Worm (Caenorhabditis elegans) whole organism, L1 larva: ENCODE measurements around the gene cox-16.

Experiments
- C16A3.4 ChIP-seq: fragments of 150-350 bp; optimal IDR thresholded peaks from 2 replicates; lab custom pipeline; 2014; ENCODE audit warnings: missing biosample characterization, missing genetic modification characterization
- F16B12.6 ChIP-seq: fragments of 150-350 bp; optimal IDR thresholded peaks from 2 replicates; lab custom pipeline; 2014; ENCODE audit warnings: missing biosample characterization, missing genetic modification characterization
- Y116A8C.19 ChIP-seq: sonication (generic microtip); optimal IDR thresholded peaks from 2 replicates; lab custom pipeline; 2016; ENCODE audit warnings: missing compliant biosample characterization, missing genetic modification characterization, borderline replicate concordance
- aha-1 ChIP-seq: fragments of 150-350 bp; optimal IDR thresholded peaks from 2 replicates; lab custom pipeline; 2014; ENCODE audit warnings: missing biosample characterization, missing genetic modification characterization
- alr-1 ChIP-seq: fragments of 200-800 bp; sonication (Bioruptor generic); optimal IDR thresholded peaks from 2 replicates; lab custom pipeline; 2018; ENCODE audit warnings: borderline replicate concordance, mild to moderate bottlenecking, missing genetic modification characterization, missing compliant biosample characterization
- ama-1 ChIP-seq: fragments of 150-350 bp; optimal IDR thresholded peaks from 2 replicates; lab custom pipeline; 2014
- ceh-8 ChIP-seq: fragments of 200-800 bp; sonication (Bioruptor generic); optimal IDR thresholded peaks from 2 replicates; lab custom pipeline; 2018; ENCODE audit warnings: mild to moderate bottlenecking, missing genetic modification characterization, moderate library complexity, missing compliant biosample characterization
- ceh-82 ChIP-seq, 3 experiments: fragments of 150-350 bp in 1 of 3; sonication (generic microtip) in 2 of 3; optimal IDR thresholded peaks; 2 replicates each; lab custom pipeline; 2014 to 2017; ENCODE audit warnings: missing biosample characterization in 3 of 3, missing genetic modification characterization in 3 of 3
- ceh-88 ChIP-seq: fragments of 200-800 bp; sonication (Bioruptor generic); IDR thresholded peaks from 2 replicates; pipeline ENCODE4 v1.3.6; 2022; ENCODE audit warnings: missing genetic modification characterization, missing compliant biosample characterization
- ceh-90 ChIP-seq: sonication (generic microtip); optimal IDR thresholded peaks from 2 replicates; lab custom pipeline; 2016; ENCODE audit warnings: missing genetic modification characterization, missing compliant biosample characterization
- ces-1 ChIP-seq: fragments of 150-350 bp; optimal IDR thresholded peaks from 2 replicates; lab custom pipeline; 2014; ENCODE audit warnings: missing biosample characterization, missing genetic modification reagents, missing genetic modification characterization
- dsc-1 ChIP-seq: sonication (generic microtip); optimal IDR thresholded peaks from 2 replicates; lab custom pipeline; 2016; ENCODE audit warnings: mild to moderate bottlenecking, missing genetic modification characterization, missing compliant biosample characterization
- efl-1 ChIP-seq, 4 experiments: fragments of 150-350 bp; optimal IDR thresholded peaks in 3 of 4; peaks in 1 of 4; 1 replicate in 1 of 4; 2 replicates in 3 of 4; lab custom pipeline; 2014; ENCODE audit warnings: missing biosample characterization in 2 of 4, missing genetic modification characterization in 2 of 4, missing genetic modification reagents in 2 of 4
- egl-27 ChIP-seq, 2 experiments: fragments of 150-350 bp in 1 of 2; sonication (generic microtip); optimal IDR thresholded peaks; 3 replicates each; lab custom pipeline; 2017 to 2018; ENCODE audit warnings: missing biosample characterization in 2 of 2, missing genetic modification characterization in 2 of 2, missing genetic modification reagents in 2 of 2
- elt-2 ChIP-seq: sonication (generic microtip); optimal IDR thresholded peaks from 2 replicates; lab custom pipeline; 2016; ENCODE audit warnings: missing genetic modification characterization, mild to moderate bottlenecking, inconsistent platforms, missing compliant biosample characterization, missing genetic modification reagents
- fkh-10 ChIP-seq: sonication (generic microtip); optimal IDR thresholded peaks from 2 replicates; lab custom pipeline; 2017; ENCODE audit warnings: missing biosample characterization, missing genetic modification reagents, missing genetic modification characterization
- fkh-4 ChIP-seq: sonication (generic microtip); optimal IDR thresholded peaks from 2 replicates; lab custom pipeline; 2016; ENCODE audit warnings: missing compliant biosample characterization, missing genetic modification characterization, borderline replicate concordance
- fos-1 ChIP-seq: fragments of 150-350 bp; optimal IDR thresholded peaks from 2 replicates; lab custom pipeline; 2014; ENCODE audit warnings: missing biosample characterization, missing genetic modification characterization
- grh-1 ChIP-seq: fragments of 200-800 bp; sonication (Bioruptor generic); IDR thresholded peaks from 2 replicates; pipeline ENCODE4 v1.3.6; 2022; ENCODE audit warnings: missing genetic modification reagents, missing genetic modification characterization, missing compliant biosample characterization
- hlh-4 ChIP-seq: sonication (generic microtip); optimal IDR thresholded peaks from 2 replicates; lab custom pipeline; 2016; ENCODE audit warnings: mild to moderate bottlenecking, missing genetic modification characterization, missing compliant biosample characterization
- isw-1 ChIP-seq: fragments of 200-800 bp; sonication (Bioruptor generic); IDR thresholded peaks from 2 replicates; pipeline ENCODE4 v1.3.6; 2022; ENCODE audit warnings: missing genetic modification characterization, missing compliant biosample characterization
- jun-1 ChIP-seq: fragments of 150-350 bp; optimal IDR thresholded peaks from 2 replicates; lab custom pipeline; 2014; ENCODE audit warnings: missing biosample characterization, missing genetic modification reagents, missing genetic modification characterization
- lin-13 ChIP-seq: fragments of 150-350 bp; optimal IDR thresholded peaks from 2 replicates; lab custom pipeline; 2014; ENCODE audit warnings: missing biosample characterization, missing genetic modification reagents, missing genetic modification characterization
- lin-14 ChIP-seq: fragments of 200-800 bp; sonication (Bioruptor generic); optimal IDR thresholded peaks from 2 replicates; lab custom pipeline; 2018; ENCODE audit warnings: mild to moderate bottlenecking, missing genetic modification characterization, moderate library complexity, missing compliant biosample characterization
- lin-15B ChIP-seq: fragments of 150-350 bp; sonication (generic microtip); optimal IDR thresholded peaks from 3 replicates; lab custom pipeline; 2014; ENCODE audit warnings: missing biosample characterization, missing genetic modification characterization
- lin-35 ChIP-seq, 2 experiments: fragments of 150-350 bp; optimal IDR thresholded peaks; 2 replicates each; lab custom pipeline; 2014; ENCODE audit warnings: missing biosample characterization in 2 of 2, missing genetic modification characterization in 2 of 2, missing genetic modification reagents in 2 of 2
- lin-39 ChIP-seq: fragments of 150-350 bp; optimal IDR thresholded peaks from 2 replicates; lab custom pipeline; 2014; ENCODE audit warnings: missing biosample characterization, missing genetic modification reagents, missing genetic modification characterization
- lsy-2 ChIP-seq, 2 experiments: fragments of 150-350 bp; optimal IDR thresholded peaks; 2 replicates each; lab custom pipeline; 2014; ENCODE audit warnings: missing biosample characterization in 2 of 2, missing genetic modification characterization in 2 of 2
- mef-2 ChIP-seq: fragments of 150-350 bp; optimal IDR thresholded peaks from 2 replicates; lab custom pipeline; 2014; ENCODE audit warnings: missing biosample characterization, missing genetic modification characterization
- nhr-11 ChIP-seq: fragments of 150-350 bp; optimal IDR thresholded peaks from 2 replicates; lab custom pipeline; 2014; ENCODE audit warnings: missing biosample characterization, missing genetic modification characterization
- nhr-20 ChIP-seq: sonication (generic microtip); optimal IDR thresholded peaks from 2 replicates; lab custom pipeline; 2016; ENCODE audit warnings: mild to moderate bottlenecking, missing genetic modification characterization, missing compliant biosample characterization
- nhr-28 ChIP-seq: fragments of 150-350 bp; optimal IDR thresholded peaks from 2 replicates; lab custom pipeline; 2014; ENCODE audit warnings: missing biosample characterization, missing genetic modification characterization
- nhr-84 ChIP-seq: sonication (generic microtip); optimal IDR thresholded peaks from 2 replicates; lab custom pipeline; 2017; ENCODE audit warnings: missing biosample characterization, missing genetic modification characterization
- nhr-85 ChIP-seq: sonication (generic microtip); peaks from one replicate; lab custom pipeline; 2016; ENCODE audit warnings: missing genetic modification characterization, inconsistent platforms, missing compliant biosample characterization
- pqm-1 ChIP-seq: sonication (generic microtip); optimal IDR thresholded peaks from 3 replicates; lab custom pipeline; 2017; ENCODE audit warnings: missing biosample characterization, missing genetic modification characterization
- rnt-1 ChIP-seq: sonication (generic microtip); optimal IDR thresholded peaks from 2 replicates; lab custom pipeline; 2016; ENCODE audit warnings: mild to moderate bottlenecking, missing genetic modification characterization, moderate library complexity, missing compliant biosample characterization
- snpc-4 ChIP-seq: fragments of 150-350 bp; optimal IDR thresholded peaks from 2 replicates; lab custom pipeline; 2014; ENCODE audit warnings: missing biosample characterization, missing genetic modification characterization
- snu-23 ChIP-seq: sonication (generic microtip); optimal IDR thresholded peaks from 2 replicates; lab custom pipeline; 2016; ENCODE audit warnings: missing genetic modification characterization, missing compliant biosample characterization
- sox-4 ChIP-seq: sonication (generic microtip); optimal IDR thresholded peaks from 2 replicates; lab custom pipeline; 2016; ENCODE audit warnings: missing genetic modification characterization, missing compliant biosample characterization
- swsn-7 ChIP-seq: sonication (generic microtip); optimal IDR thresholded peaks from 2 replicates; lab custom pipeline; 2016; ENCODE audit warnings: missing genetic modification characterization, missing compliant biosample characterization
- tlp-1 ChIP-seq: fragments of 150-350 bp; optimal IDR thresholded peaks from 2 replicates; lab custom pipeline; 2014; ENCODE audit warnings: missing biosample characterization, missing genetic modification characterization
- unc-130 ChIP-seq: fragments of 150-350 bp; optimal IDR thresholded peaks from 2 replicates; lab custom pipeline; 2017; ENCODE audit warnings: missing biosample characterization, missing genetic modification characterization, inconsistent platforms
- unc-62 ChIP-seq: fragments of 150-350 bp; optimal IDR thresholded peaks from 2 replicates; lab custom pipeline; 2014; ENCODE audit warnings: missing biosample characterization, missing genetic modification reagents, missing genetic modification characterization
- unc-86 ChIP-seq: sonication (generic microtip); optimal IDR thresholded peaks from 2 replicates; lab custom pipeline; 2016; ENCODE audit warnings: missing genetic modification characterization, missing compliant biosample characterization
- vab-15 ChIP-seq: sonication (generic microtip); optimal IDR thresholded peaks from 2 replicates; lab custom pipeline; 2017; ENCODE audit warnings: missing genotype, mild to moderate bottlenecking, missing genetic modification characterization, missing compliant biosample characterization
- xbp-1 ChIP-seq: sonication (generic microtip); optimal IDR thresholded peaks from 2 replicates; lab custom pipeline; 2016; ENCODE audit warnings: missing genetic modification characterization, missing compliant biosample characterization
- zag-1 ChIP-seq: fragments of 150-350 bp; optimal IDR thresholded peaks from 2 replicates; lab custom pipeline; 2014; ENCODE audit warnings: missing biosample characterization, missing genetic modification characterization
- ztf-11 ChIP-seq, 2 experiments: sonication (generic microtip); optimal IDR thresholded peaks; 2 replicates each; lab custom pipeline; 2016 to 2017; ENCODE audit warnings: missing genetic modification characterization in 2 of 2, missing biosample characterization in 1 of 2, missing compliant biosample characterization in 1 of 2
- ztf-4 ChIP-seq: fragments of 150-350 bp; optimal IDR thresholded peaks from 2 replicates; lab custom pipeline; 2014; ENCODE audit warnings: missing biosample characterization, missing genetic modification characterization

cox-16 gene

ce11 chrV:5582308-5582707 is 46.3 kb upstream of the cox-16 start:
- TF ChIP-seq ces-1 (GFP tag; lab: Kevin White, UChicago), result peak; percentile 5
- TF ChIP-seq swsn-7 (tag; lab: Kevin White, UChicago), result no peak
- peak; percentile 3 for TF ChIP-seq fkh-10 (GFP tag; lab: Kevin White, UChicago)
- TF ChIP-seq lin-14 (GFP tag; lab: Kevin White, UChicago), result peak; percentile 63
- no peak for TF ChIP-seq C16A3.4 (tag; lab: Kevin White, UChicago)
- TF ChIP-seq efl-1 (optimal IDR thresholded peaks at IDR 0.05; lab: Kevin White, UChicago), result no peak
- TF ChIP-seq efl-1 (GFP tag; optimal IDR thresholded peaks at IDR 0.05 in 1 of 2; lab: Kevin White, UChicago), result peak in 1 of 2 experiments; percentile 88
- peak in 1 of 3 experiments; percentile 20 for TF ChIP-seq ceh-82 (tag; optimal IDR thresholded peaks at IDR 0.05; lab: Kevin White, UChicago)
- no peak for TF ChIP-seq ztf-4
- no peak for TF ChIP-seq vab-15 (tag; lab: Kevin White, UChicago)

- TF ChIP-seq lin-35 (GFP tag; optimal IDR thresholded peaks at IDR 0.05; lab: Kevin White, UChicago), result no peak
- TF ChIP-seq unc-86 (tag; lab: Kevin White, UChicago), result no peak
- no peak for TF ChIP-seq ceh-88 (GFP tag; lab: Robert Waterston, UW)
- TF ChIP-seq grh-1 (GFP tag; lab: Robert Waterston, UW), result no peak
- no peak for TF ChIP-seq sox-4 (tag; lab: Kevin White, UChicago)
- no peak for TF ChIP-seq egl-27 (tag; optimal IDR thresholded peaks at IDR 0.05; lab: Kevin White, UChicago)
- no peak for TF ChIP-seq nhr-84 (tag; lab: Kevin White, UChicago)
- no peak for TF ChIP-seq snu-23
- TF ChIP-seq hlh-4 (tag; lab: Kevin White, UChicago), result no peak
- TF ChIP-seq dsc-1 (tag; lab: Kevin White, UChicago), result no peak
- TF ChIP-seq lin-15B (tag; lab: Kevin White, UChicago), result no peak
- no peak for TF ChIP-seq pqm-1 (tag; lab: Kevin White, UChicago)
- TF ChIP-seq unc-130 (tag; lab: Kevin White, UChicago), result no peak
- TF ChIP-seq, all 84 proteins: peak for 0
Measured at ce11 chrV:5581312-5581711, 45.3 kb upstream of the cox-16 start, which contains the start of gene klc-2. Gene klc-2, minus strand, starts transcription at chrV:5581412.

- peak; percentile 40 for TF ChIP-seq lin-13 (GFP tag; lab: Kevin White, UChicago)
- no peak for TF ChIP-seq unc-62 (GFP tag; lab: Kevin White, UChicago)
- TF ChIP-seq efl-1 (optimal IDR thresholded peaks at IDR 0.05; lab: Kevin White, UChicago), result peak; percentile 60 to 74
- TF ChIP-seq efl-1 (GFP tag; optimal IDR thresholded peaks at IDR 0.05 in 1 of 2; lab: Kevin White, UChicago), result peak; percentile 48 to 92
- peak; percentile 50 for TF ChIP-seq snpc-4 (tag; lab: Kevin White, UChicago)
- TF ChIP-seq nhr-28, result no peak
- peak; percentile 71 for TF ChIP-seq snu-23
- no peak for TF ChIP-seq mef-2 (tag; lab: Kevin White, UChicago)
- no peak for TF ChIP-seq Y116A8C.19 (tag; lab: Kevin White, UChicago)
- no peak for TF ChIP-seq zag-1 (tag; lab: Kevin White, UChicago)
- no peak for TF ChIP-seq ceh-90 (tag; lab: Kevin White, UChicago)
- no peak for TF ChIP-seq ztf-11 (tag; optimal IDR thresholded peaks at IDR 0.05; lab: Kevin White, UChicago)
- peak; percentile 33 for TF ChIP-seq isw-1 (GFP tag; lab: Robert Waterston, UW)
- no peak for TF ChIP-seq fos-1 (tag; lab: Kevin White, UChicago)
- TF ChIP-seq nhr-11 (tag; lab: Kevin White, UChicago), result no peak
- TF ChIP-seq tlp-1 (tag; lab: Kevin White, UChicago), result no peak
- TF ChIP-seq rnt-1 (tag; lab: Kevin White, UChicago), result peak; percentile 48
- no peak for TF ChIP-seq elt-2
- TF ChIP-seq lin-39 (tag; lab: Kevin White, UChicago), result no peak
- no peak for TF ChIP-seq alr-1 (tag; lab: Kevin White, UChicago)
- no peak for TF ChIP-seq sox-4 (tag; lab: Kevin White, UChicago)
- no peak for TF ChIP-seq nhr-85 (tag; lab: Kevin White, UChicago)
- TF ChIP-seq swsn-7 (tag; lab: Kevin White, UChicago), result peak; percentile 59
- peak; percentile 32 for TF ChIP-seq nhr-20
- TF ChIP-seq lsy-2 (tag; optimal IDR thresholded peaks at IDR 0.05; lab: Kevin White, UChicago), result peak; percentile 67 to 90
- TF ChIP-seq egl-27 (tag; optimal IDR thresholded peaks at IDR 0.05; lab: Kevin White, UChicago), result no peak
- no peak for TF ChIP-seq ceh-8
- peak; percentile 17 for TF ChIP-seq jun-1 (tag; lab: Kevin White, UChicago)
- peak; percentile 56 to 62 for TF ChIP-seq lin-35 (GFP tag; optimal IDR thresholded peaks at IDR 0.05; lab: Kevin White, UChicago)
- TF ChIP-seq F16B12.6 (tag; lab: Kevin White, UChicago), result peak; percentile 59
- peak; percentile 34 for TF ChIP-seq xbp-1 (tag; lab: Kevin White, UChicago)
- no peak for TF ChIP-seq fkh-4 (tag; lab: Kevin White, UChicago)
- TF ChIP-seq aha-1 (tag; lab: Kevin White, UChicago), result no peak
- peak; percentile 10 for TF ChIP-seq ama-1 (lab: Kevin White, UChicago)
Measured at ce11 chrV:5580517-5580916, 44.5 kb upstream of the cox-16 start.
